Worm (Caenorhabditis elegans) whole organism, young adult: Measurements from ENCODE around the gene mrpl-18.

Experiments used
- B0336.3 ChIP-seq: fragments of 200-800 bp; sonication (Bioruptor generic); IDR thresholded peaks from 2 replicates; pipeline ENCODE4 v1.3.6; 2022; ENCODE audit warnings: missing genetic modification characterization, missing compliant biosample characterization
- C17E4.6 ChIP-seq: fragments of 200-800 bp; sonication (Bioruptor generic); IDR thresholded peaks from 2 replicates; pipeline ENCODE4 v1.3.6; 2022; ENCODE audit warnings: missing genetic modification reagents, missing genetic modification characterization, missing compliant biosample characterization
- D2030.7 ChIP-seq: fragments of 200-800 bp; sonication (Bioruptor generic); IDR thresholded peaks from 2 replicates; pipeline ENCODE4 v1.3.6; 2022; ENCODE audit warnings: missing genetic modification reagents, missing genetic modification characterization, missing compliant biosample characterization
- F10E7.11 ChIP-seq: sonication (generic microtip); optimal IDR thresholded peaks from 2 replicates; lab custom pipeline; 2017; ENCODE audit warnings: mild to moderate bottlenecking, missing genetic modification characterization, moderate library complexity, missing compliant biosample characterization
- F22D6.2 ChIP-seq: sonication (generic microtip); optimal IDR thresholded peaks from 2 replicates; lab custom pipeline; 2016; ENCODE audit warnings: mild to moderate bottlenecking, missing genetic modification characterization, missing compliant biosample characterization
- F23B12.7 ChIP-seq: sonication (generic microtip); optimal IDR thresholded peaks from 2 replicates; lab custom pipeline; 2017; ENCODE audit warnings: missing genetic modification characterization, mild to moderate bottlenecking, missing compliant biosample characterization, antibody characterized with exemption, moderate library complexity; ENCODE audit not compliant: insufficient read depth
- F37B4.10 ChIP-seq: fragments of 200-800 bp; sonication (Bioruptor generic); IDR thresholded peaks from 2 replicates; pipeline ENCODE4 v1.3.6; 2022; ENCODE audit warnings: missing genetic modification characterization, missing compliant biosample characterization
- F39B2.1 ChIP-seq: fragments of 200-800 bp; sonication (Bioruptor generic); IDR thresholded peaks from 2 replicates; pipeline ENCODE4 v1.3.6; 2022; ENCODE audit warnings: missing genetic modification reagents, missing genetic modification characterization, missing compliant biosample characterization
- F49E8.2 ChIP-seq: sonication (generic microtip); optimal IDR thresholded peaks from 3 replicates; lab custom pipeline; 2017; ENCODE audit warnings: missing genetic modification characterization, mild to moderate bottlenecking, missing compliant biosample characterization, antibody characterized with exemption, moderate library complexity; ENCODE audit not compliant: insufficient read depth
- F52B5.7 ChIP-seq: sonication (generic microtip); optimal IDR thresholded peaks from 2 replicates; lab custom pipeline; 2016; ENCODE audit warnings: mild to moderate bottlenecking, missing genetic modification characterization, missing compliant biosample characterization
- K12H6.12 ChIP-seq: fragments of 200-800 bp; sonication (Bioruptor generic); optimal IDR thresholded peaks from 2 replicates; lab custom pipeline; 2018; ENCODE audit warnings: mild to moderate bottlenecking, missing genetic modification characterization, missing compliant biosample characterization
- Y53F4B.3 ChIP-seq: fragments of 200-800 bp; sonication (Bioruptor generic); IDR thresholded peaks from 2 replicates; pipeline ENCODE4 v1.3.6; 2022; ENCODE audit warnings: missing genetic modification reagents, missing genetic modification characterization, missing compliant biosample characterization
- Y53G8AR.9 ChIP-seq: fragments of 200-800 bp; sonication (Bioruptor generic); conservative IDR thresholded peaks from 2 replicates; pipeline ENCODE4 v1.3.6; 2022; ENCODE audit warnings: missing genetic modification reagents, missing genetic modification characterization, missing compliant biosample characterization
- Y67H2A.10 ChIP-seq: fragments of 200-800 bp; sonication (Bioruptor generic); conservative IDR thresholded peaks from 2 replicates; pipeline ENCODE4 v1.3.6; 2022; ENCODE audit warnings: missing genetic modification reagents, missing genetic modification characterization, missing compliant biosample characterization
- ama-1 ChIP-seq, 3 experiments: fragments of 150-350 bp in 1 of 3; sonication (generic microtip) in 2 of 3; optimal IDR thresholded peaks; 2 replicates each; lab custom pipeline; 2014 to 2018; ENCODE audit warnings: missing biosample characterization in 2 of 3, missing genetic modification characterization in 2 of 3, missing genetic modification reagents in 2 of 3
- aptf-2 ChIP-seq: fragments of 200-800 bp; sonication (Bioruptor generic); conservative IDR thresholded peaks from 2 replicates; pipeline ENCODE4 v1.3.6; 2022; ENCODE audit warnings: missing genetic modification reagents, missing genetic modification characterization, missing compliant biosample characterization
- attf-6 ChIP-seq: fragments of 200-800 bp; sonication (Bioruptor generic); IDR thresholded peaks from 2 replicates; pipeline ENCODE4 v1.3.6; 2022; ENCODE audit warnings: missing genetic modification reagents, missing genetic modification characterization, missing compliant biosample characterization
- cebp-1 ChIP-seq, 2 experiments: fragments of 200-800 bp in 1 of 2; sonication (Bioruptor generic) in 1 of 2; sonication (generic microtip) in 1 of 2; IDR thresholded peaks in 1 of 2; optimal IDR thresholded peaks in 1 of 2; 2 replicates each; pipeline versions ENCODE4 v1.3.6 to Lab custom; 2017 to 2022; ENCODE audit warnings: missing compliant biosample characterization in 2 of 2, missing genetic modification characterization in 2 of 2, mild to moderate bottlenecking in 1 of 2, missing genetic modification reagents in 1 of 2, moderate library complexity in 1 of 2
- cebp-2 ChIP-seq: fragments of 200-800 bp; sonication (Bioruptor generic); IDR thresholded peaks from 2 replicates; pipeline ENCODE4 v1.3.6; 2022; ENCODE audit warnings: missing genetic modification characterization, missing compliant biosample characterization
- ceh-100 ChIP-seq: fragments of 200-800 bp; sonication (Bioruptor generic); IDR thresholded peaks from 2 replicates; pipeline ENCODE4 v1.3.6; 2022; ENCODE audit warnings: missing genetic modification reagents, missing genetic modification characterization, missing compliant biosample characterization
- ceh-58 ChIP-seq: fragments of 200-800 bp; sonication (Bioruptor generic); IDR thresholded peaks from 2 replicates; pipeline ENCODE4 v1.3.6; 2022; ENCODE audit warnings: missing genetic modification characterization, missing compliant biosample characterization
- dox-1 ChIP-seq: fragments of 200-800 bp; sonication (Bioruptor generic); IDR thresholded peaks from 2 replicates; pipeline ENCODE4 v1.3.6; 2022; ENCODE audit warnings: missing genetic modification reagents, missing genetic modification characterization, missing compliant biosample characterization
- dpff-1 ChIP-seq: sonication (generic microtip); optimal IDR thresholded peaks from 2 replicates; lab custom pipeline; 2017; ENCODE audit warnings: mild to moderate bottlenecking, missing genetic modification characterization, missing compliant biosample characterization
- egl-44 ChIP-seq: fragments of 200-800 bp; sonication (Bioruptor generic); IDR thresholded peaks from 2 replicates; pipeline ENCODE4 v1.3.6; 2022; ENCODE audit warnings: missing genetic modification reagents, missing genetic modification characterization, missing compliant biosample characterization
- egrh-3 ChIP-seq: fragments of 200-800 bp; sonication (Bioruptor generic); IDR thresholded peaks from 2 replicates; pipeline ENCODE4 v1.3.6; 2022; ENCODE audit warnings: missing genetic modification reagents, missing genetic modification characterization, missing compliant biosample characterization
- ekl-4 ChIP-seq: fragments of 200-800 bp; sonication (Bioruptor generic); IDR thresholded peaks from 2 replicates; pipeline ENCODE4 v1.3.6; 2022; ENCODE audit warnings: missing genetic modification reagents, missing genetic modification characterization, missing compliant biosample characterization
- fkh-3 ChIP-seq: sonication (generic microtip); optimal IDR thresholded peaks from 2 replicates; lab custom pipeline; 2016; ENCODE audit warnings: mild to moderate bottlenecking, missing genetic modification characterization, missing compliant biosample characterization
- him-1 ChIP-seq: sonication (generic microtip); optimal IDR thresholded peaks from 2 replicates; lab custom pipeline; 2016; ENCODE audit warnings: missing genotype, missing genetic modification reagents, missing genetic modification characterization, missing compliant biosample characterization
- let-607 ChIP-seq, 2 experiments: fragments of 200-800 bp in 1 of 2; sonication (Bioruptor generic) in 1 of 2; sonication (generic microtip) in 1 of 2; optimal IDR thresholded peaks; 2 replicates each; lab custom pipeline; 2016 to 2018; ENCODE audit warnings: mild to moderate bottlenecking in 2 of 2, missing compliant biosample characterization in 2 of 2, missing genetic modification characterization in 2 of 2, moderate library complexity in 2 of 2, missing genotype in 1 of 2
- lin-40 ChIP-seq: sonication (generic microtip); optimal IDR thresholded peaks from 2 replicates; lab custom pipeline; 2016; ENCODE audit warnings: missing genetic modification characterization, mild to moderate bottlenecking, missing compliant biosample characterization, missing genotype, missing genetic modification reagents
- lsl-1 ChIP-seq: fragments of 200-800 bp; sonication (Bioruptor generic); optimal IDR thresholded peaks from 2 replicates; lab custom pipeline; 2018; ENCODE audit warnings: mild to moderate bottlenecking, missing genetic modification characterization, moderate library complexity, missing compliant biosample characterization
- madf-8 ChIP-seq: fragments of 200-800 bp; sonication (Bioruptor generic); conservative IDR thresholded peaks from 2 replicates; pipeline ENCODE4 v1.3.6; 2022; ENCODE audit warnings: missing genetic modification reagents, missing genetic modification characterization, missing compliant biosample characterization
- mes-4 ChIP-seq: sonication (generic microtip); optimal IDR thresholded peaks from 2 replicates; lab custom pipeline; 2016; ENCODE audit warnings: missing genotype, missing genetic modification characterization, missing compliant biosample characterization
- nhr-179 ChIP-seq: sonication (generic microtip); optimal IDR thresholded peaks from 2 replicates; lab custom pipeline; 2016; ENCODE audit warnings: mild to moderate bottlenecking, missing genetic modification characterization, missing compliant biosample characterization
- nhr-27 ChIP-seq: fragments of 200-800 bp; sonication (Bioruptor generic); optimal IDR thresholded peaks from 2 replicates; lab custom pipeline; 2018; ENCODE audit warnings: mild to moderate bottlenecking, missing genetic modification characterization, moderate library complexity, missing compliant biosample characterization
- rec-8 ChIP-seq, 2 experiments: sonication (generic microtip); optimal IDR thresholded peaks; 2 replicates each; lab custom pipeline; 2016; ENCODE audit warnings: mild to moderate bottlenecking in 2 of 2, missing genetic modification characterization in 2 of 2, missing genetic modification reagents in 2 of 2, missing genotype in 2 of 2, missing biosample characterization in 1 of 2, missing compliant biosample characterization in 1 of 2, moderate library complexity in 1 of 2
- repo-1 ChIP-seq: sonication (generic microtip); optimal IDR thresholded peaks from 2 replicates; lab custom pipeline; 2017; ENCODE audit warnings: mild to moderate bottlenecking, missing genetic modification characterization, missing compliant biosample characterization
- rpc-1 ChIP-seq, 2 experiments: fragments of 150-350 bp in 1 of 2; sonication (generic microtip) in 1 of 2; optimal IDR thresholded peaks; 2 replicates each; lab custom pipeline; 2014 to 2018; ENCODE audit warnings: missing biosample characterization in 1 of 2, missing genetic modification characterization in 1 of 2, missing genetic modification reagents in 1 of 2, missing genotype in 1 of 2
- sdz-38 ChIP-seq: sonication (generic microtip); optimal IDR thresholded peaks from 2 replicates; lab custom pipeline; 2016; ENCODE audit warnings: missing genotype, missing genetic modification characterization, missing compliant biosample characterization
- snpc-1.3 ChIP-seq: sonication (generic microtip); optimal IDR thresholded peaks from 2 replicates; lab custom pipeline; 2017; ENCODE audit warnings: missing genetic modification characterization, mild to moderate bottlenecking, missing compliant biosample characterization, antibody characterized with exemption, moderate library complexity, missing genotype, missing genetic modification reagents; ENCODE audit not compliant: insufficient read depth
- snpc-4 ChIP-seq, 5 experiments: fragments of 150-350 bp in 1 of 5; sonication (generic microtip) in 4 of 5; optimal IDR thresholded peaks; 2 replicates each; lab custom pipeline; 2014 to 2018; ENCODE audit warnings: missing genetic modification characterization in 5 of 5, missing biosample characterization in 3 of 5, antibody characterized with exemption in 2 of 5, mild to moderate bottlenecking in 2 of 5, missing compliant biosample characterization in 2 of 5, missing genotype in 2 of 5, moderate library complexity in 2 of 5, missing genetic modification reagents in 1 of 5
- somi-1 ChIP-seq: fragments of 200-800 bp; sonication (Bioruptor generic); optimal IDR thresholded peaks from 2 replicates; lab custom pipeline; 2018; ENCODE audit warnings: mild to moderate bottlenecking, missing genetic modification characterization, missing compliant biosample characterization
- tbx-9 ChIP-seq: sonication (generic microtip); optimal IDR thresholded peaks from 2 replicates; lab custom pipeline; 2016; ENCODE audit warnings: borderline replicate concordance, missing genetic modification characterization, inconsistent platforms, missing compliant biosample characterization
- tlf-1 ChIP-seq: fragments of 200-800 bp; sonication (Bioruptor generic); optimal IDR thresholded peaks from 2 replicates; lab custom pipeline; 2018; ENCODE audit warnings: mild to moderate bottlenecking, missing genetic modification characterization, missing compliant biosample characterization
- ztf-25 ChIP-seq: fragments of 200-800 bp; sonication (Bioruptor generic); IDR thresholded peaks from 2 replicates; pipeline ENCODE4 v1.3.6; 2022; ENCODE audit warnings: missing genetic modification reagents, missing genetic modification characterization, missing compliant biosample characterization

Gene mrpl-18

ce11 chrIII:8129195-8129594 lies 15.6 kb upstream of the mrpl-18 start (continued):
- no peak for TF ChIP-seq rpc-1 (optimal IDR thresholded peaks at IDR 0.05; lab: Kevin White, UChicago)
- no peak for TF ChIP-seq rpc-1 (tag; optimal IDR thresholded peaks at IDR 0.05; lab: Kevin White, UChicago)
- no peak for TF ChIP-seq dox-1 (GFP tag; lab: Robert Waterston, UW)
- no peak for TF ChIP-seq mes-4
- TF ChIP-seq ekl-4 (GFP tag; lab: Robert Waterston, UW) = peak; percentile 79
- no peak for TF ChIP-seq lin-40
- no peak for TF ChIP-seq tbx-9
- TF ChIP-seq D2030.7 (GFP tag; lab: Robert Waterston, UW) = peak; percentile 34; the same call in 1 of the 2 replicates
- peak; percentile 67 for TF ChIP-seq him-1 (tag; lab: Kevin White, UChicago)
- no peak for TF ChIP-seq dpff-1 (tag; lab: Kevin White, UChicago)
- peak; percentile 78; the same call in 1 of the 2 replicates for TF ChIP-seq F39B2.1 (GFP tag; lab: Robert Waterston, UW)
- no peak for TF ChIP-seq F10E7.11
- TF ChIP-seq somi-1 (GFP tag; lab: Kevin White, UChicago) = no peak
- no peak for TF ChIP-seq snpc-1.3 (tag; lab: Kevin White, UChicago)
- no peak for TF ChIP-seq nhr-27 (tag; lab: Kevin White, UChicago)
- TF ChIP-seq repo-1 (tag; lab: Kevin White, UChicago) = no peak
- TF ChIP-seq F23B12.7 (tag; lab: Kevin White, UChicago) = no peak
- TF ChIP-seq lsl-1 = no peak
- TF ChIP-seq nhr-179 (tag; lab: Kevin White, UChicago) = no peak
- 0 out of 2 replicates have a peak, but pooled peaks have one; percentile 9 for TF ChIP-seq madf-8 (GFP tag; lab: Robert Waterston, UW)
- TF ChIP-seq K12H6.12 = no peak
- no peak for TF ChIP-seq cebp-1 (GFP tag; IDR thresholded peaks at IDR 0.05; lab: Robert Waterston, UW)
- peak; percentile 6 for TF ChIP-seq cebp-1 (tag; optimal IDR thresholded peaks at IDR 0.05; lab: Kevin White, UChicago)
- peak in 1 of 2 experiments; percentile 5 for TF ChIP-seq rec-8 (tag; optimal IDR thresholded peaks at IDR 0.05; lab: Kevin White, UChicago)
- no peak for TF ChIP-seq F52B5.7 (tag; lab: Kevin White, UChicago)
- TF ChIP-seq sdz-38 (tag; lab: Kevin White, UChicago) = no peak
- no peak for TF ChIP-seq Y67H2A.10 (GFP tag; lab: Robert Waterston, UW)
- no peak for TF ChIP-seq snpc-4 (GFP tag; optimal IDR thresholded peaks at IDR 0.05; lab: Kevin White, UChicago)
- TF ChIP-seq snpc-4 (tag; optimal IDR thresholded peaks at IDR 0.05; lab: Kevin White, UChicago) = peak in 2 of 4 experiments; percentile 8 to 29
- no peak for TF ChIP-seq let-607 (tag; optimal IDR thresholded peaks at IDR 0.05; lab: Kevin White, UChicago)
- no peak for TF ChIP-seq cebp-2 (GFP tag; lab: Robert Waterston, UW)
- no peak for TF ChIP-seq fkh-3 (tag; lab: Kevin White, UChicago)
- no peak for TF ChIP-seq F37B4.10 (GFP tag; lab: Robert Waterston, UW)
- TF ChIP-seq egl-44 (GFP tag; lab: Robert Waterston, UW) = no peak
- no peak for TF ChIP-seq ama-1 (optimal IDR thresholded peaks at IDR 0.05; lab: Kevin White, UChicago)
- peak in 1 of 2 experiments; percentile 35 for TF ChIP-seq ama-1 (GFP tag; optimal IDR thresholded peaks at IDR 0.05; lab: Kevin White, UChicago)
- TF ChIP-seq Y53F4B.3 (GFP tag; lab: Robert Waterston, UW) = no peak
- TF ChIP-seq ceh-58 (GFP tag; lab: Robert Waterston, UW) = 0 out of 2 replicates have a peak, but pooled peaks have one; percentile 67
- TF ChIP-seq ztf-25 = no peak
- peak; percentile 31; the same call in 1 of the 2 replicates for TF ChIP-seq C17E4.6 (GFP tag; lab: Robert Waterston, UW)
- no peak for TF ChIP-seq aptf-2 (GFP tag; lab: Robert Waterston, UW)
- TF ChIP-seq egrh-3 (GFP tag; lab: Robert Waterston, UW) = no peak
- peak; percentile 67 for TF ChIP-seq F49E8.2
- peak; percentile 39 for TF ChIP-seq tlf-1 (GFP tag; lab: Kevin White, UChicago)
- TF ChIP-seq F22D6.2 (tag; lab: Kevin White, UChicago) = no peak
- TF ChIP-seq B0336.3 (GFP tag; lab: Robert Waterston, UW) = peak; percentile 64; the same call in 1 of the 2 replicates
- TF ChIP-seq Y53G8AR.9 = no peak; the same call in 1 of the 2 replicates
- TF ChIP-seq ceh-100 (GFP tag; lab: Robert Waterston, UW) = peak; percentile 20; the same call in 1 of the 2 replicates
- TF ChIP-seq attf-6 (GFP tag; lab: Robert Waterston, UW) = peak; percentile 62; the same call in 1 of the 2 replicates
